Worm (Caenorhabditis elegans): Measurements from ENCODE around the gene Y116A8C.465.

Y116A8C.465 gene

DNA sequence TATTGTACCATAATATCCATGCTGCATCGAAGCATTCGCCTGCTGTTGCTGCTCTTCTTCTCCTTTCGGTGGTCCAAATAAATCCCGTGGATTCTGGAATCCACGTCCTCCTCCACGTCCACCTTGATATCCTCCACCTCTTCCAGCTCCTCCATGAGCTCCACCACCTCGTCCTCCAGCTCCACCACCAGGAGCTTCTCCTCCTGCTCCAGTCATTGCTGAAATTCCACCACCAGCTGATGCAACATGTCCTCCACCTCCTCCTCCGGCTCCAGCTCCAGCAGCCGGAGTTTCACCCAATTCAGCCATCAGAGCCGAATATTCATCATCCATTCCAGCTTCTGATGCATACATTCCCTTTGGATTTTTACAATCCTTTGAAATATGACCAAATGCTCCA lies 40.5 kb downstream of the Y116A8C.465 start:
- TF ChIP-seq aly-2 (tag; optimal IDR thresholded peaks at IDR 0.05) = no peak
- peak; percentile 35 for TF ChIP-seq aha-1 (tag)
- peak; percentile 88 for TF ChIP-seq set-16 (GFP tag; IDR thresholded peaks at IDR 0.05)

DNA sequence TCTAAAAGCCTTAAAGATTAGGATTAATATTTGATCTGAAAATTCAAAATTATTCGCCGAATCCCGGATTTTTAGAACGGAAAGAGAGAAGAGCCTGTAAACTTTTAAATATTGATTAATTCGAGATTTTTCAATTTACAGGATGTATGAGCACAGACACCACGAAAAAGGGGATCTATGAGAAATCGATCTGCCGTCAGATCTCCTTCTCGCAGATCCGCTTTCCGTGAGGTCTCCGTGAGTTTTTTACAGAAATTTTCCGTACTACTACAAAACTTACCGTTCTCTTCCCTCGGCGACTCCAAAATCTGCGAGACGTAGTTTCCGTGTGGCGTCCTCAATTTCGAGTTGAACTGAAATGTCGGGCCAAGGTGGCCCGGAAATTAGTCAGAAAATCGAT lies 43.2 kb downstream of the Y116A8C.465 start:
- TF ChIP-seq ZK337.2 (GFP tag; IDR thresholded peaks at IDR 0.05) = 0 out of 2 replicates have a peak, but pooled peaks have one; percentile 15
- TF ChIP-seq dpl-1 (GFP tag; optimal IDR thresholded peaks at IDR 0.05) = no peak
- TF ChIP-seq arid-1 (GFP tag; conservative IDR thresholded peaks at IDR 0.05) = 0 out of 2 replicates have a peak, but pooled peaks have one; percentile 25

DNA sequence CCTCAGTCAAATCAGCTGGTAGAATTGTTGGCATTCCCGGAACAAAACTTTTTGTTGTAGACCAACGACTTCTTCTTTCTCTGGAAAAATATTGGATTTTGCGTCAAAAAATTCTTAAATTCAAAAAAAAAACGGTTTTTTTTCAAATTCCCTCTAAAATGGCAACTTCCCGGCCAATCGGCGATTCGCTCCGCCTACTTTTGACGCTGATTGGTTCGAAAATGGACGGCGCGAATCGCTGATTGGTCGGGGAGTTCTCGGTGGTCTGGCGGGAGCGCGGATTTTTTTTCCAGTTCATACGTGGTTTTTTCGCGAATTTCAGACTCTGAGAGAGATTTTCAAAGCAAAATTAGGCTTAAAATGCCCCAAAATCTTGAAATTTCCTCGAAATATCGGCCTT lies 43.8 kb downstream of the Y116A8C.465 start:
- no peak for TF ChIP-seq nhr-6 (tag; optimal IDR thresholded peaks at IDR 0.05)
- no peak for TF ChIP-seq snpc-1.2 (GFP tag; IDR thresholded peaks at IDR 0.05)

DNA sequence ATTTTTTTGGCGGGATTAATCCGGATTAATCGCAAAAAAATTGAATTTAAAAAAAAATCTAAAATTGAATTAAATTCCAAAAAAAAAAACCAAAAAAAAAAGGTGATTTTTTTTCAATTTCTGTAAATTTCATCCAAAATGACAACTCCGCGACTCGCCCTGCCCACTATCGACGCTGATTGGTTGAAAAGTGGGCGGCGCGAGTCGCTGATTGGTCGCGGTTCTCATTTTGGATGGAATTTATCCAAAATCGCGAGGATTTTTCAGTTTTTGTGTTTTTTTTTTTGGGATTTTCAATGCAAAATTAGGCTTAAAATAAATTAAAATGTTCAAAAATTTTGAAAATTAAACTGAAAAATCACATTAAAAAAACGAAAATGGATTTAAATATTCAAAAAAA lies 44.4 kb downstream of the Y116A8C.465 start:
- TF ChIP-seq hif-1 (tag; optimal IDR thresholded peaks at IDR 0.05) (no peak), daf-12 (tag; optimal IDR thresholded peaks at IDR 0.05) (no peak), ceh-44 (GFP tag; IDR thresholded peaks at IDR 0.05) (no peak), attf-4 (tag; optimal IDR thresholded peaks at IDR 0.05) (no peak), nhr-42 (GFP tag; IDR thresholded peaks at IDR 0.05) (no peak), lsy-2 (tag; optimal IDR thresholded peaks at IDR 0.05) (no peak), ceh-28 (tag; optimal IDR thresholded peaks at IDR 0.05) (no peak), gei-8 (GFP tag; optimal IDR thresholded peaks at IDR 0.05) (no peak), egl-43 (GFP tag; IDR thresholded peaks at IDR 0.05) (no peak), php-3 (GFP tag; IDR thresholded peaks at IDR 0.05) (no peak), F10B5.3 (tag; optimal IDR thresholded peaks at IDR 0.05) (no peak), madf-9 (GFP tag; conservative IDR thresholded peaks at IDR 0.05) (no peak), hmg-1.1 (GFP tag; IDR thresholded peaks at IDR 0.05) (no peak)

DNA sequence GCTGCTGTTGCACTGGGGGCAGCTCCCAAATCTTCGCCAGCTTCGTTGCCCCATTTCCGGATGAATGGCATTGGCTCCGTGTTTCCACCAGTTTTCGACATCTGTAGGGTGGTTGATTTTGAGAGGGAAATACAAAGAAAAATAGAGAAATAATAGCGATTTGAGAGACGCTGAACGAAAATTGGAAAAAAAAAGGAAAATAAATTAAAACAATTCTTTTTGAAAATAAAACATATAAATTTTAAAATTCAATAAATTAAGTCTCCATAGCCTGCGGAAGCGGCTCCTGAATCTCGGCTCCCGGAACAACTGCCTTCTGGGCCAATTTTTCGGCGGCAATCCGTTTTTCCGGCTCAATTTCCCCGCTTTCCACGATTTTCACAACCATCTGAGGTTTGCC lies 45.8 kb downstream of the Y116A8C.465 start, which contains the start of gene sfa-1:
Gene sfa-1 (minus strand): TSS at position 101 of the 400 bp plus-strand sequence.
- TF ChIP-seq aly-2 (tag; optimal IDR thresholded peaks at IDR 0.05) (no peak), spr-3 (GFP tag; optimal IDR thresholded peaks at IDR 0.05) (no peak), hif-1 (tag; optimal IDR thresholded peaks at IDR 0.05) (no peak), mes-2 (tag; optimal IDR thresholded peaks at IDR 0.05; ENCODE audit: poor library complexity, severe bottlenecking) (no peak)

DNA sequence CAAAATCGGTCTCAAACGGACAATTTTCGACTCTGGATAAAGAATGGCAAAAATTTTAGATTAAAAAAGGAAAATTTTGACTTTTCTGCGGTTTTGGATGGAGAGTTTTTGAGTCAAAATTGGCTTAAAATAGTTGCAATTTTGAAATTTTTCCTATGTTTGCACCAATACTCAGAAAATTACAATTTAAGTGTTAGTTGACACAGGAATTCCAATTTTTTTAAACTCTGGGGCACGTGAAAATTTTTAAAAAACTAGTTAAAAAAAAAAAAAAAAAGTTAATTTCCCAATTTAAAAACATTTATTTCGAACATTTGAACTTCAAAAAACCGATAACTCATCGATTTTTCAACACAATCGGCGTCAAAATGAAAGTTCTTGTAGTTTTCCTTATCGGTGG lies 46.8 kb downstream of the Y116A8C.465 start, which contains the start of gene Y116A8C.33:
Gene Y116A8C.33 (plus strand): TSS at position 301 of the 400 bp plus-strand sequence.
- TF ChIP-seq egl-43 (GFP tag; IDR thresholded peaks at IDR 0.05) (no peak), nhr-41 (GFP tag; IDR thresholded peaks at IDR 0.05) (no peak), madf-9 (GFP tag; conservative IDR thresholded peaks at IDR 0.05) (no peak)
